Worm (Caenorhabditis elegans) whole organism, midembryonic: ENCODE data around the gene srj-24.

ENCODE experiments used
- T22C8.4 ChIP-seq: fragments of 200-800 bp; sonication (Bioruptor generic); IDR thresholded peaks from 2 replicates; pipeline ENCODE4 v1.3.6; 2022; ENCODE audit warnings: missing genetic modification characterization, missing compliant biosample characterization
- cog-1 ChIP-seq: sonication (generic microtip); optimal IDR thresholded peaks from 2 replicates; lab custom pipeline; 2016; ENCODE audit warnings: missing genetic modification characterization, missing compliant biosample characterization
- flt-1 ChIP-seq: fragments of 200-800 bp; sonication (Bioruptor generic); IDR thresholded peaks from 2 replicates; pipeline ENCODE4 v1.3.6; 2022; ENCODE audit warnings: missing genetic modification characterization, missing compliant biosample characterization
- klf-2 ChIP-seq: fragments of 200-800 bp; sonication (Bioruptor generic); conservative IDR thresholded peaks from 2 replicates; pipeline ENCODE4 v1.3.6; 2022; ENCODE audit warnings: missing genetic modification reagents, missing genetic modification characterization, missing compliant biosample characterization
- med-1 ChIP-seq: sonication (generic microtip); optimal IDR thresholded peaks from 2 replicates; lab custom pipeline; 2017; ENCODE audit warnings: missing genetic modification characterization, mild to moderate bottlenecking, missing compliant biosample characterization, antibody characterized with exemption, missing genetic modification reagents; ENCODE audit not compliant: insufficient read depth
- ref-1 ChIP-seq: fragments of 200-800 bp; sonication (Bioruptor generic); conservative IDR thresholded peaks from 2 replicates; pipeline ENCODE4 v1.3.6; 2022; ENCODE audit warnings: missing genetic modification reagents, missing genetic modification characterization, missing compliant biosample characterization
- tab-1 ChIP-seq: fragments of 200-800 bp; sonication (Bioruptor generic); IDR thresholded peaks from 2 replicates; pipeline ENCODE4 v1.3.6; 2022; ENCODE audit warnings: missing genetic modification characterization, missing compliant biosample characterization
- ztf-23 ChIP-seq: fragments of 200-800 bp; sonication (Bioruptor generic); IDR thresholded peaks from 2 replicates; pipeline ENCODE4 v1.3.6; 2022; ENCODE audit warnings: missing genetic modification reagents, missing genetic modification characterization, missing compliant biosample characterization
- ztf-29 ChIP-seq: fragments of 200-800 bp; sonication (Bioruptor generic); IDR thresholded peaks from 2 replicates; pipeline ENCODE4 v1.3.6; 2022; ENCODE audit warnings: missing genetic modification reagents, missing genetic modification characterization, missing compliant biosample characterization

srj-24 gene

DNA sequence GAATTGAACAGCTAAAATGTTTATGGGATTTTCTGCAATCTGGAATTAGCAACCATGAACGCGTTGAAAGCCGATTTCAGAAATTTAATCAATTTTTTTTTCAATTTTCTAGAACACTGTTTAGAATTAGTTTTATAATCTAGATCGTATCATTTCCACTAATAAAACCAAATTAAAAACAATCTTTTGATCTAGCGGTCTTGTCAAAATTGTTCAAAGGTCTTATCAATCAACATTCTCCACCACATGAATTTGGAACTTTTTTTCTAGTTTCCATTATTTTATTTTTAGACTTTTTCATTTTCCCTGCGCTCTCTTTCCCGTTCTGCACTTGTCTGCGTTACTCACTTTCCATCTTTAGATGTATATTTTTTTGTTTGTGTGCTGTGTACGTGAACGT, 23.7 kb upstream of the srj-24 start, which contains the start of gene srp-2:
Gene srp-2 (plus strand): TSS at position 301 of the 400 bp plus-strand sequence.
- TF ChIP-seq cog-1 (tag; lab: Kevin White, UChicago): no peak
- no peak for TF ChIP-seq flt-1 (GFP tag; lab: Robert Waterston, UW)
- no peak for TF ChIP-seq ztf-23 (GFP tag; lab: Robert Waterston, UW)
- TF ChIP-seq tab-1 (GFP tag; lab: Robert Waterston, UW): no peak
- no peak for TF ChIP-seq med-1 (GFP tag; lab: Kevin White, UChicago)

DNA sequence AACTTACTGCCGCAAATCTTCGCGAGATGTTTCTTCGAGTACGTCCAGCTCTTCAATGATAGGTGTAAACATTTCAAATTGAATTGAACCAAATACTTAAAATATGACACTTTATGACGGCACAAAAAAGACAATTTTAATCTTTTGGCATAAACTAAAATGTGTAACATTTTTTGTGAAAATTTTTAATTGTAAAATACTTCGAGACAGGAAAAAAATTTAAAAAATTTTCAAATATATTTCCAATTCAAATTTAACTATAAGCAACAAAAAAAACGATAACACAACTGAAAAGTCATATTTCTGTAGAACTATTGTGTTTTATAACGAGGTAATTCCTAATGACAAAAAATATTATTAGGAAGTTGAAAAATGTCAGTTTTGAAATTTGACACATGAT, 23.2 kb upstream of the srj-24 start, which contains the start of gene C05E4.12:
Gene C05E4.12 (minus strand): TSS at position 101 of the 400 bp plus-strand sequence.
- TF ChIP-seq ztf-29 (GFP tag; lab: Robert Waterston, UW) (no peak), ztf-23 (GFP tag; lab: Robert Waterston, UW) (no peak), med-1 (GFP tag; lab: Kevin White, UChicago) (no peak), tab-1 (GFP tag; lab: Robert Waterston, UW) (no peak), T22C8.4 (no peak), klf-2 (GFP tag; lab: Robert Waterston, UW) (no peak), cog-1 (tag; lab: Kevin White, UChicago) (no peak), ref-1 (no peak), flt-1 (GFP tag; lab: Robert Waterston, UW) (no peak)

DNA sequence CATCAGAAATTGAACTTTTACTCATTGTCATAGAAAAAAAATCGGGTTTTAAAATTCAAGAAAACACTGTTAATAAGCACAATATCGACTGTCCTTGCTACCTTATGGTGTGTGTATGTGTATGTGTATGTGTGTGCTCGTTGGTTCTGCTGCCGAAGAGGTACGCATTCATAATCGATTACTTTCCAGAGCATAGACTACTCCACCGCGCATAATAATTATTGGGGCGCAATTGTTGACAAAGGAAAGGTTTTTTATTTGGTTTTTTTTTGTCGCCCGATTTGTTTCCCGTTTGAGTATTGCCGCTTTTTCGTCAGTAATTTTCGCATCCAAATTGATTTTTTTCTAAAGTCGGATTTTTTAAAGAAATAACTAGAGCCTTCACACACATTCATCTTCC, 22.6 kb upstream of the srj-24 start, which contains the start of gene C05E4.15:
Gene C05E4.15 (minus strand): TSS at position 101 of the 400 bp plus-strand sequence.
- no peak for TF ChIP-seq ref-1
- no peak for TF ChIP-seq T22C8.4

DNA sequence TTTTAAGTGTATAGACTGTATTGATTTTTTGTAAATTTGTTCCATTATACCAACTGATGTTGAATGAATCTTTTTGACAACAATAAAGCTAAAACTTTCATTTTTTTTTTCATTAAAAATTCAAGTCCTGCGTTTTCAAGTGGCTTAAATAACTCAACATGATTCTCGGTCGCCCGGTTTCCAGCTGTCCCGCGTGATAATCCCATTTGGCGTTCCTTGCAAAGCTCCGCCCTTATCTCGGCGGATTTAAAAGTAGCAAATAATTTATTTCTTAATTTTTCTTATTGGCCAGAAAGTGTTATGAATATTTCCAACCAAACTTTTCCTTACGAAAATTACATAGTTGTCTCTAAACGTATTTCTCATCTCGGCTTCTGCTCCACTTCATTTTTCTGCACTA, 17.5 kb upstream of the srj-24 start, which contains the start of gene str-20:
Gene str-20 (plus strand): TSS at position 301 of the 400 bp plus-strand sequence.
- TF ChIP-seq tab-1 (GFP tag; lab: Robert Waterston, UW): no peak
- TF ChIP-seq ztf-23 (GFP tag; lab: Robert Waterston, UW): no peak
- no peak for TF ChIP-seq ztf-29 (GFP tag; lab: Robert Waterston, UW)
- no peak for TF ChIP-seq T22C8.4
- no peak for TF ChIP-seq flt-1 (GFP tag; lab: Robert Waterston, UW)
- TF ChIP-seq klf-2 (GFP tag; lab: Robert Waterston, UW): no peak
- TF ChIP-seq med-1 (GFP tag; lab: Kevin White, UChicago): no peak

DNA sequence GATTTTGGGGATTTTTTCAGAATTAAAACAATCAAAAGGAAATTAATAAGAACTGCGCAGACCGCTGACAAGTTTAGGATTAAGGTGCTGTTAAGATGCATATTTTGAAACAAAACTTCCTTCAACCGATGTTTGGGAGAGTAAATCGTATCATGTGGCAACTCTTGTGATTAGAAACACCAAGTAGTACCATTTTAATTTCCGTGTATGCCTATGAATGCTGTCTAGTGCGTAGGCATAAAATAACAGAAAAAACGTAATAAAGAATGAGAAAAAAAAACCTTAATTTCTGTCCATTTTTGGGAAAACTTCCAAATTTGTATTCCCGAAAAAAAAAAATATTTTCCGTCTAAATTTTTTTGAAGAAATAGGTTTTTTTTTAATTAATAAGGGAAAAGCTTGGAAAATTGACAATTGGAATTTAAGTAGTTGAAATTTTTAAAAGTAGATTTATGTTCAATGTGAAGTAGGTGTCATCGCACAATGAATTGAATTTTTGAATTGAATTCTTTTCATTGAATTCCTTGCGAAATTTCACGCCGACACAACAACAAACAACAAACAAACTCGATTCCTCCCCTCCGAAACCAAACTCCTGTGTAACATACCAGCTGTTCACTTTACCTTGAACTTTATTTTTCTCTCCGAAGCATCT, 14.1 kb upstream of the srj-24 start, which contains the start of the genes str-262 and srp-1:
Gene str-262 (minus strand): TSS at position 101 of the 655 bp plus-strand sequence.
Gene srp-1 (plus strand): TSS at position 605 of the 655 bp plus-strand sequence.
- TF ChIP-seq ztf-29 (GFP tag; lab: Robert Waterston, UW): no peak
- TF ChIP-seq med-1 (GFP tag; lab: Kevin White, UChicago): no peak
- TF ChIP-seq ztf-23 (GFP tag; lab: Robert Waterston, UW): no peak
- no peak for TF ChIP-seq flt-1 (GFP tag; lab: Robert Waterston, UW)
- no peak for TF ChIP-seq klf-2 (GFP tag; lab: Robert Waterston, UW)
- TF ChIP-seq ref-1: no peak
- no peak for TF ChIP-seq tab-1 (GFP tag; lab: Robert Waterston, UW)
- no peak for TF ChIP-seq T22C8.4

DNA sequence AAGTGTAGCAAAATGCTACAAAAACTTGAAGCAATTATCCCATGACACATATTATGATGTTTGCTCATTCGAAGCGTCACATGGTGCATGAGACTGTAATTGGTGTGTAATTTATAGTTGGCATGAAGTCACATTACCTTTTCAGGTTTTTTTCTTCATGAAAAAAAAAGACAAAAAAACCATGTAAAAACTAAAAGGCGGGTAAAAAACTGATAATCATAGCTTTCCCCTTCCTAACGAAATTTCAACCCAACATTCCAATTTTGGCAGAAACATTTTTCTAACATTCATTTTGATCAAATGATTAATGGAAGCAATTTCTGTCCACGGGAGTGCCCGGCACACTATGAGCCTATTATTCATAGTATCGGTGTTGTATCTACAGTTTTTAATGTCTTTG, 9.4 kb upstream of the srj-24 start, which contains the start of gene sri-4:
Gene sri-4 (plus strand): TSS at position 301 of the 400 bp plus-strand sequence.
- TF ChIP-seq flt-1 (GFP tag; lab: Robert Waterston, UW) (no peak), tab-1 (GFP tag; lab: Robert Waterston, UW) (no peak), ztf-29 (GFP tag; lab: Robert Waterston, UW) (no peak), ztf-23 (GFP tag; lab: Robert Waterston, UW) (no peak), T22C8.4 (no peak), med-1 (GFP tag; lab: Kevin White, UChicago) (no peak), cog-1 (tag; lab: Kevin White, UChicago) (no peak), ref-1 (no peak), klf-2 (GFP tag; lab: Robert Waterston, UW) (no peak)

DNA sequence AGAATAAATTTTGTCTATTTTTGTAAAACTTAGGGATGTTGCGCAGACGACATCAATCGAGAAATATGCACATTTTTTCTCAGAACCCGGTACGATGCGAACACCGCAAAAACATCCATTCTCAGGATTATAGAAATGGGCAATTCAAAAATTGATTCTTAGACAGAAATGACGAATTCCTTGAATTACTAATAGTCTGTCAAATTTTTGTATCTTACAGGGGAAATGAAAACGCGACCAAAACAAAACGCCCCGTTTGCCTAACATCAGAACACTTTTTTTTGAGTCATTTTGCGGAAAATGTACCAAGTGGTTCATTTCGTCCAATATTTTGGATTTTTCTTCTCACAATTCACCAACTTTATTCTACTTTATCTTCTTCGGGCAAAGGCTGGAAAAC, 4.7 kb upstream of the srj-24 start, which contains the start of gene str-134:
Gene str-134 (plus strand): TSS at position 301 of the 400 bp plus-strand sequence.
- TF ChIP-seq ztf-23 (GFP tag; lab: Robert Waterston, UW): no peak
- TF ChIP-seq med-1 (GFP tag; lab: Kevin White, UChicago): no peak
- no peak for TF ChIP-seq ztf-29 (GFP tag; lab: Robert Waterston, UW)
- TF ChIP-seq cog-1 (tag; lab: Kevin White, UChicago): no peak
- no peak for TF ChIP-seq flt-1 (GFP tag; lab: Robert Waterston, UW)
- no peak for TF ChIP-seq ref-1
- TF ChIP-seq tab-1 (GFP tag; lab: Robert Waterston, UW): no peak
- no peak for TF ChIP-seq klf-2 (GFP tag; lab: Robert Waterston, UW)
- no peak for TF ChIP-seq T22C8.4

DNA sequence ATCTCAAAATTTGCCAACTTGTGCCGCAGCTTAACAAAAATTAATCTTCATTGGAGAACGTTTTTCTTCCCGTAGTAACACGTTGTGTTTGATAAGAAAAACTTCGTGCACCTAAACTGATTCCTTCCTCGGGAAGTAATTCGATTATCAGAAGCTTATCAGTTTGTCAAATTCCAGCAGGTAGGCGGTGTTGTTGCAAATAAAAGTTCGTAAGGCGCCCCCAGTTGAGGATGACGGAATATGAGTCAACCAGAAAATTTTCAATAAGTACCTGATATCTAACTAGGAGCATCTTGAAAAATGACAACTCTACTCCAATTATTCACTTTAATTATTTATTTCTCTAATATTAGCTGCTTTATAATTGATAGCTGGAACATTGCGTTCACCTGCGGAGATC, 3.1 kb upstream of the srj-24 start, which contains the start of gene C05E4.7:
Gene C05E4.7 (plus strand): TSS at position 301 of the 400 bp plus-strand sequence.
- TF ChIP-seq tab-1 (GFP tag; lab: Robert Waterston, UW) (no peak), ztf-29 (GFP tag; lab: Robert Waterston, UW) (no peak), klf-2 (GFP tag; lab: Robert Waterston, UW) (no peak), flt-1 (GFP tag; lab: Robert Waterston, UW) (no peak), T22C8.4 (no peak), ztf-23 (GFP tag; lab: Robert Waterston, UW) (no peak), ref-1 (no peak), med-1 (GFP tag; lab: Kevin White, UChicago) (no peak), cog-1 (tag; lab: Kevin White, UChicago) (no peak)

DNA sequence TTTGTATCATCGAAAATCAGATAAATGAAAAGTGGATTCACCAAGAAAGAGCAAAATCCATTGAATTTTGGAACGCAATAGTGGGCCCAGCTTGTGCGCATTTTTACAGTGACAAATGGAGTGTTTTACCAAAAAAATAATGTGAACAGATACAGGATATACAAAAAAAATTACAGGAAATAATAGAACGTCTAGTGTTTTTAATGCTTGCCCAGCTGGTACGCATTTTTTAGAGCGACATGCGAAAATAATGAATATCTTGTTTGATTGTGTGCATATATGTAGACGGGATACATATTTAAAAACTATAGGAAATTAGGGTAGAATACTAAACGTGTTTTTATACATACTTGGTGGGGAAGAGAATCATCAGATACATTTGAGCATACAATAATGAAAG, 2.5 kb downstream of the srj-24 start, which contains the start of gene srj-25:
Gene srj-25 (minus strand): TSS at position 101 of the 400 bp plus-strand sequence.
- no peak for TF ChIP-seq cog-1 (tag; lab: Kevin White, UChicago)
